In the genomic region with DNA sequence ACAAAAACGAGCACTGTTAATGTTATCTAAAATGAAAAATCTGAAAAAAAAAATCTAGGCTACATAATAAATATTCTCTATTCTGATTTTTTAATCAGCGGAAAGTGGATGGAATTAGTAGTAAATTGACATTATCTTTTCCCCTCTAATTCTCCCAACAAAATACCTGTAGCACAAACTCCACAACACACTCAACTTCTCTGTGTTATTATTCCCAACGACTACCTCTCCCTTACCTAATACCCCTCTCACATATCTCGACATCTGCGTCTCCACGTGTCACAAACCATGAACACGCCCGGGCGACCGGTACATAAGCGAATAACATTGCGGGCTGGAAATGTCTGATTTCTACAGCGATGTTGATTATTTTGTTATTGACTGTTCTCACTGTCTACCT, we compare ENCODE assay signal across 2 worm cellular contexts.
A peak's percentile ranks its signal among the peaks of the same experiment; 100 is the strongest.
TF ChIP-seq lines count a peak whose summit lies in the region.

A gene (plus strand): TSS at position 327 of the 400 bp plus-strand sequence.

TF ChIP-seq in whole organism, L4 larva, 104 proteins besides CTCF, POLR2A, EP300 and RAD21:
- no peak for TF ChIP-seq daf-16 (GFP tag; optimal IDR thresholded peaks at IDR 0.05; lab: Kevin White, UChicago)
- TF ChIP-seq daf-16 (tag; optimal IDR thresholded peaks at IDR 0.05; lab: Kevin White, UChicago): peak; percentile 25
- peak; percentile 93 for TF ChIP-seq nhr-28 (tag; optimal IDR thresholded peaks at IDR 0.05; lab: Kevin White, UChicago)
- TF ChIP-seq dmd-6 (GFP tag; IDR thresholded peaks at IDR 0.05; lab: Robert Waterston, UW): peak; percentile 61
- no peak for TF ChIP-seq ceh-62 (tag; optimal IDR thresholded peaks at IDR 0.05; lab: Kevin White, UChicago)
- TF ChIP-seq lin-15B (tag; optimal IDR thresholded peaks at IDR 0.05; lab: Kevin White, UChicago): no peak

TF ChIP-seq in whole organism, young adult, 124 proteins besides CTCF, POLR2A, EP300 and RAD21:
- TF ChIP-seq aptf-2 (GFP tag; conservative IDR thresholded peaks at IDR 0.05; lab: Robert Waterston, UW) (no peak), egl-18 (GFP tag; IDR thresholded peaks at IDR 0.05; lab: Robert Waterston, UW) (no peak), attf-5 (GFP tag; optimal IDR thresholded peaks at IDR 0.05; lab: Kevin White, UChicago) (no peak), nfya-1 (tag; optimal IDR thresholded peaks at IDR 0.05; lab: Kevin White, UChicago; ENCODE audit: borderline replicate concordance, insufficient read depth) (no peak), F39B2.1 (GFP tag; IDR thresholded peaks at IDR 0.05; lab: Robert Waterston, UW) (no peak), bed-1 (GFP tag; IDR thresholded peaks at IDR 0.05; lab: Robert Waterston, UW) (no peak), ztf-25 (GFP tag; IDR thresholded peaks at IDR 0.05; lab: Robert Waterston, UW) (no peak), madf-6 (GFP tag; IDR thresholded peaks at IDR 0.05; lab: Robert Waterston, UW) (no peak), akir-1 (GFP tag; optimal IDR thresholded peaks at IDR 0.05; lab: Kevin White, UChicago) (no peak), nhr-80 (tag; optimal IDR thresholded peaks at IDR 0.05; lab: Kevin White, UChicago) (peak; percentile 51), dpff-1 (tag; optimal IDR thresholded peaks at IDR 0.05; lab: Kevin White, UChicago) (no peak), T07F8.4 (tag; optimal IDR thresholded peaks at IDR 0.05; lab: Kevin White, UChicago) (no peak), ztf-3 (GFP tag; optimal IDR thresholded peaks at IDR 0.05; lab: Kevin White, UChicago) (no peak), K11D2.4 (GFP tag; IDR thresholded peaks at IDR 0.05; lab: Robert Waterston, UW) (no peak), lin-26 (GFP tag; IDR thresholded peaks at IDR 0.05; lab: Robert Waterston, UW) (no peak), let-526 (GFP tag; IDR thresholded peaks at IDR 0.05; lab: Robert Waterston, UW) (peak; percentile 28; the same call in 1 of the 2 replicates)
